Fruit fly (Drosophila melanogaster) whole organism, prepupa: ENCODE measurements around the gene Patr-1.

Experiments used
- CG1621 ChIP-seq: fragments of 200-800 bp; sonication (Bioruptor generic); optimal IDR thresholded peaks from 3 replicates; lab custom pipeline; 2018; ENCODE audit warnings: missing biosample characterization, mild to moderate bottlenecking, missing genetic modification characterization
- CG34406 ChIP-seq: fragments of 200-800 bp; sonication (Bioruptor generic); optimal IDR thresholded peaks from 3 replicates; lab custom pipeline; 2016; ENCODE audit warnings: missing biosample characterization, missing genetic modification characterization
- CG3919 ChIP-seq: fragments of 200-800 bp; sonication (Bioruptor generic); optimal IDR thresholded peaks from 3 replicates; lab custom pipeline; 2016; ENCODE audit warnings: missing biosample characterization, missing genetic modification characterization
- CG6276 ChIP-seq: fragments of 200-800 bp; sonication (Bioruptor generic); optimal IDR thresholded peaks from 2 replicates; lab custom pipeline; 2017; ENCODE audit warnings: missing biosample characterization, mild to moderate bottlenecking, missing genetic modification characterization
- Hr38 ChIP-seq: sonication (Bioruptor generic); optimal IDR thresholded peaks from 2 replicates; lab custom pipeline; 2016; ENCODE audit warnings: missing biosample characterization, missing genetic modification characterization
- Hr39 ChIP-seq: fragments of 200-800 bp; sonication (Bioruptor generic); optimal IDR thresholded peaks from 2 replicates; lab custom pipeline; 2016; ENCODE audit warnings: missing biosample characterization, missing genetic modification characterization
- Sox102F ChIP-seq: fragments of 200-800 bp; sonication (Bioruptor generic); optimal IDR thresholded peaks from 2 replicates; lab custom pipeline; 2016; ENCODE audit warnings: missing biosample characterization, mild to moderate bottlenecking, missing genetic modification characterization
- acj6 ChIP-seq: fragments of 200-800 bp; sonication (Bioruptor generic); optimal IDR thresholded peaks from 3 replicates; lab custom pipeline; 2016; ENCODE audit warnings: missing biosample characterization, missing genetic modification characterization
- cyc ChIP-seq: fragments of 200-800 bp; sonication (Bioruptor generic); optimal IDR thresholded peaks from 3 replicates; lab custom pipeline; 2016; ENCODE audit warnings: missing biosample characterization, missing genetic modification characterization
- dac ChIP-seq: fragments of 200-800 bp; sonication (Bioruptor generic); optimal IDR thresholded peaks from 2 replicates; lab custom pipeline; 2017; ENCODE audit warnings: missing biosample characterization, mild to moderate bottlenecking, missing genetic modification characterization
- fd59A ChIP-seq: fragments of 200-800 bp; sonication (Bioruptor generic); optimal IDR thresholded peaks from 2 replicates; lab custom pipeline; 2017; ENCODE audit warnings: missing biosample characterization, mild to moderate bottlenecking, missing genetic modification characterization, missing genetic modification reagents
- fd85E ChIP-seq: fragments of 200-800 bp; sonication (Bioruptor generic); optimal IDR thresholded peaks from 3 replicates; lab custom pipeline; 2016; ENCODE audit warnings: missing biosample characterization, missing genetic modification characterization
- pdm3 ChIP-seq: fragments of 200-800 bp; sonication (Bioruptor generic); optimal IDR thresholded peaks from 3 replicates; lab custom pipeline; 2016; ENCODE audit warnings: missing biosample characterization, missing genetic modification characterization
- salr ChIP-seq, 2 experiments: fragments of 200-800 bp; sonication (Bioruptor generic); optimal IDR thresholded peaks; 3 replicates each; lab custom pipeline; 2016 to 2018; ENCODE audit warnings: missing biosample characterization in 2 of 2, missing genetic modification characterization in 2 of 2, mild to moderate bottlenecking in 1 of 2

DNA sequence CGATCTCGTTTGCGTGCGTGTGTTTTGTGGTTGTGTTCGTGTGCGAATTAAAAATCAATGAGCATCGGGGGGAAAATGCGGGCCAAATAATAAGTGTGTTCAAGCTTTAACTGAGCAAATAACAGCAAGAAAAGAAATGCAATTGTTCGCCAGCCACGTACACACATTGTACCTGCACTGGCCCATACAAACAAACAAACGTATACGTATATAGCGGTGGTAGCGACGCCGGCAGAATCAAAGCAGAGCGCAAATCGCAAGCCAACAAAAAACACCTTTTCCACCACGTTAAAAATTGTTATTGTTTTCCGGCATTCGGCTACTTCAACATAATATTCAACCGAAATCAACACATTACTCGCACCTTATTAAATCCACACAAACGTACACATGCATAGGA is 11.2 kb downstream of the Patr-1 start:
- TF ChIP-seq CG3919 (no peak), Sox102F (GFP tag; lab: Kevin White, UChicago) (no peak), CG34406 (GFP tag; lab: Kevin White, UChicago) (no peak), CG6276 (no peak), acj6 (no peak), fd85E (GFP tag; lab: Kevin White, UChicago) (no peak), pdm3 (no peak), Hr38 (GFP tag; lab: Kevin White, UChicago) (no peak), salr (GFP tag; optimal IDR thresholded peaks at IDR 0.05; lab: Kevin White, UChicago) (no peak), CG1621 (tag; lab: Kevin White, UChicago) (no peak), cyc (GFP tag; lab: Kevin White, UChicago) (no peak), Hr39 (GFP tag; lab: Kevin White, UChicago) (no peak), fd59A (GFP tag; lab: Kevin White, UChicago) (no peak), dac (GFP tag; lab: Kevin White, UChicago) (no peak)
